Fruit fly (Drosophila melanogaster): Measurements from ENCODE around the gene CG3078.

DNA sequence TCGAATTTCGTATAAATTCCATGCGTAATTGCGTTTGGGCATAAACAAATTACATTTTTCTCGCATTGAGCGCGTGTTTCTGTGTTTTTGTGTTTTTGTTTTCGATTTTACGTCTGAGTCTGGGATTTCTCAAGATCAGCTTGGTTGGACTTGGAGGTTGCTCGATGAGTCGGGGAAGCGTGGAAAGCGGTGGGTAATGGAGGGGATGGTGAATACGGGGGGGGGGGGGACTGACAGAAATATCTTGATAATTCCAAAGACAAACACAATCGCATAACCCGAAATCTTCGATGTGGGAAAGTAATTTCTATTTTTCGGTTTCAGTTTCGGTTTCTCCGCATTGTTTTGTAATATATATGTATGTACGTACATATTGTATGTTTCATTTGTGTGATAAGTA lies 45.6 kb upstream of the CG3078 start:
- TF ChIP-seq dsf (GFP tag; optimal IDR thresholded peaks at IDR 0.05; ENCODE audit: borderline replicate concordance) = no peak
- no peak for TF ChIP-seq dl (GFP tag; optimal IDR thresholded peaks at IDR 0.05; ENCODE audit: insufficient read depth in 1 of 2, partially characterized antibody in 2 of 2)
- no peak for TF ChIP-seq Mio (GFP tag; optimal IDR thresholded peaks at IDR 0.05)
- TF ChIP-seq br (GFP tag; optimal IDR thresholded peaks at IDR 0.05) = no peak
- no peak for TF ChIP-seq fru (GFP tag; optimal IDR thresholded peaks at IDR 0.05)
- TF ChIP-seq HLH106 (tag; optimal IDR thresholded peaks at IDR 0.05) = no peak
- no peak for TF ChIP-seq psq (GFP tag; optimal IDR thresholded peaks at IDR 0.05)
- no peak for TF ChIP-seq CG32264 (GFP tag; optimal IDR thresholded peaks at IDR 0.05)

Data from whole organism, wandering third instar larva.